Fruit fly (Drosophila melanogaster) whole organism, wandering third instar larva: ENCODE measurements around the gene Fign.

Experiments
- Abd-B ChIP-seq: fragments of >200 bp; optimal IDR thresholded peaks from 2 replicates; lab custom pipeline; 2017; ENCODE audit warnings: missing biosample characterization, missing genetic modification characterization
- CG9705 ChIP-seq: fragments of 200-800 bp; sonication (Bioruptor generic); optimal IDR thresholded peaks from 2 replicates; lab custom pipeline; 2018; ENCODE audit warnings: missing biosample characterization, mild to moderate bottlenecking, missing genetic modification characterization
- CrebA ChIP-seq: fragments of 200-800 bp; sonication (Bioruptor generic); optimal IDR thresholded peaks from 2 replicates; lab custom pipeline; 2016; ENCODE audit warnings: missing biosample characterization, mild to moderate bottlenecking, missing genetic modification characterization, borderline replicate concordance
- Dfd ChIP-seq: fragments of >200 bp; optimal IDR thresholded peaks from 2 replicates; lab custom pipeline; 2017; ENCODE audit warnings: missing biosample characterization, missing genetic modification characterization
- Dif ChIP-seq: fragments of 200-275, 200-300 bp; sonication (Bioruptor generic); optimal IDR thresholded peaks from 2 replicates; lab custom pipeline; 2018; ENCODE audit warnings: missing biosample characterization, missing genetic modification characterization; ENCODE audit not compliant: partially characterized antibody
- GATAd ChIP-seq: sonication (Bioruptor generic); optimal IDR thresholded peaks from 2 replicates; lab custom pipeline; 2016; ENCODE audit warnings: missing biosample characterization, missing genetic modification characterization
- HLH106 ChIP-seq: fragments of 200-800 bp; optimal IDR thresholded peaks from 3 replicates; lab custom pipeline; 2019; ENCODE audit warnings: missing biosample characterization, mild to moderate bottlenecking, missing genetic modification characterization, moderate library complexity
- Hnf4 ChIP-seq: fragments of 200-800 bp; sonication (Bioruptor generic); optimal IDR thresholded peaks from 2 replicates; lab custom pipeline; 2016; ENCODE audit warnings: missing biosample characterization, mild to moderate bottlenecking, missing genetic modification characterization
- Hr78 ChIP-seq: fragments of >200 bp; optimal IDR thresholded peaks from 2 replicates; lab custom pipeline; 2017; ENCODE audit warnings: missing biosample characterization, missing genetic modification characterization
- Jra ChIP-seq: sonication (Bioruptor generic); optimal IDR thresholded peaks from 2 replicates; lab custom pipeline; 2016; ENCODE audit warnings: missing biosample characterization, missing genetic modification characterization
- Mio ChIP-seq: sonication (Bioruptor generic); optimal IDR thresholded peaks from 2 replicates; lab custom pipeline; 2016; ENCODE audit warnings: missing biosample characterization, missing genetic modification characterization
- Myc ChIP-seq: fragments of >200 bp; optimal IDR thresholded peaks from 2 replicates; lab custom pipeline; 2017
- N ChIP-seq: fragments of >200 bp; optimal IDR thresholded peaks from 2 replicates; lab custom pipeline; 2018; ENCODE audit warnings: missing biosample characterization, missing external identifiers, missing genetic modification characterization
- OdsH ChIP-seq: fragments of 200-800 bp; sonication (Bioruptor generic); optimal IDR thresholded peaks from 2 replicates; lab custom pipeline; 2016; ENCODE audit warnings: missing biosample characterization, mild to moderate bottlenecking, missing genetic modification characterization
- Rel ChIP-seq, 2 experiments: fragments of 200-800 bp; sonication (Bioruptor generic) in 1 of 2; optimal IDR thresholded peaks; 2 replicates in 1 of 2; 3 replicates in 1 of 2; lab custom pipeline; 2016 to 2019; ENCODE audit warnings: mild to moderate bottlenecking in 2 of 2, missing biosample characterization in 2 of 2, missing genetic modification characterization in 2 of 2, moderate library complexity in 1 of 2
- Sp1 ChIP-seq: fragments of 200-800 bp; sonication (Bioruptor generic); optimal IDR thresholded peaks from 3 replicates; lab custom pipeline; 2019; ENCODE audit warnings: missing biosample characterization, mild to moderate bottlenecking, missing genetic modification characterization, moderate library complexity
- Vsx2 ChIP-seq: fragments of 200-300, 225-300 bp; sonication (Bioruptor generic); optimal IDR thresholded peaks from 2 replicates; lab custom pipeline; 2018; ENCODE audit warnings: missing biosample characterization, missing genetic modification characterization; ENCODE audit not compliant: partially characterized antibody
- brk ChIP-seq: fragments of 200-800 bp; sonication (Bioruptor generic); optimal IDR thresholded peaks from 2 replicates; lab custom pipeline; 2016; ENCODE audit warnings: missing biosample characterization, mild to moderate bottlenecking, missing genetic modification characterization
- dl ChIP-seq, 2 experiments: fragments of 175-275, 200-275 bp in 1 of 2; fragments of 200-275 bp in 1 of 2; sonication (Bioruptor generic); optimal IDR thresholded peaks; lab custom pipeline; 2018; ENCODE audit warnings: mild to moderate bottlenecking in 2 of 2, missing biosample characterization in 2 of 2, missing genetic modification characterization in 2 of 2, moderate library complexity in 2 of 2; ENCODE audit not compliant: partially characterized antibody in 2 of 2, insufficient read depth in 1 of 2
- dmrt93B ChIP-seq: fragments of 200-800 bp; sonication (Bioruptor generic); optimal IDR thresholded peaks from 2 replicates; lab custom pipeline; 2018; ENCODE audit warnings: missing biosample characterization, mild to moderate bottlenecking, missing genetic modification characterization
- dsf ChIP-seq: sonication (Bioruptor generic); optimal IDR thresholded peaks from 2 replicates; lab custom pipeline; 2016; ENCODE audit warnings: missing biosample characterization, missing genetic modification characterization, borderline replicate concordance
- ey ChIP-seq: fragments of 200-800 bp; sonication (Bioruptor generic); optimal IDR thresholded peaks from 2 replicates; lab custom pipeline; 2016; ENCODE audit warnings: missing biosample characterization, missing genetic modification characterization
- foxo ChIP-seq, 2 experiments: fragments of 200-800 bp; sonication (Bioruptor generic); optimal IDR thresholded peaks; 2 replicates in 1 of 2; 3 replicates in 1 of 2; lab custom pipeline; 2016 to 2017; ENCODE audit warnings: missing biosample characterization in 2 of 2, missing genetic modification characterization in 2 of 2
- fru ChIP-seq: fragments of 200-800 bp; sonication (Bioruptor generic); optimal IDR thresholded peaks from 3 replicates; lab custom pipeline; 2016; ENCODE audit warnings: missing biosample characterization, mild to moderate bottlenecking, missing genetic modification characterization
- h ChIP-seq: fragments of 200-800 bp; sonication (Bioruptor generic); optimal IDR thresholded peaks from 3 replicates; lab custom pipeline; 2016; ENCODE audit warnings: missing biosample characterization, mild to moderate bottlenecking, missing genetic modification characterization
- jim ChIP-seq: fragments of 175-275, 200-325 bp; sonication (Bioruptor generic); optimal IDR thresholded peaks from 2 replicates; lab custom pipeline; 2016; ENCODE audit warnings: missing biosample characterization, mild to moderate bottlenecking, missing genetic modification characterization
- lola ChIP-seq: fragments of >200 bp; optimal IDR thresholded peaks from 2 replicates; lab custom pipeline; 2017; ENCODE audit warnings: missing biosample characterization, missing genetic modification characterization
- pan ChIP-seq: fragments of >200 bp; optimal IDR thresholded peaks from 2 replicates; lab custom pipeline; 2017
- psq ChIP-seq: fragments of 200-800 bp; sonication (Bioruptor generic); optimal IDR thresholded peaks from 3 replicates; lab custom pipeline; 2017; ENCODE audit warnings: missing biosample characterization, mild to moderate bottlenecking, missing genetic modification characterization, moderate library complexity
- rgr ChIP-seq: fragments of 200-800 bp; sonication (Bioruptor generic); optimal IDR thresholded peaks from 3 replicates; lab custom pipeline; 2016; ENCODE audit warnings: missing biosample characterization, mild to moderate bottlenecking, missing genetic modification characterization
- sv ChIP-seq: fragments of 200-800 bp; sonication (Bioruptor generic); optimal IDR thresholded peaks from 3 replicates; lab custom pipeline; 2016; ENCODE audit warnings: missing biosample characterization, missing genetic modification characterization
- tai ChIP-seq: sonication (Bioruptor generic); optimal IDR thresholded peaks from 2 replicates; lab custom pipeline; 2016; ENCODE audit warnings: missing biosample characterization, missing genetic modification characterization
- usp ChIP-seq: fragments of >200 bp; optimal IDR thresholded peaks from 2 replicates; lab custom pipeline; 2017; ENCODE audit warnings: missing biosample characterization, missing genetic modification characterization
- woc ChIP-seq: sonication (Bioruptor generic); optimal IDR thresholded peaks from 2 replicates; lab custom pipeline; 2016; ENCODE audit warnings: missing biosample characterization, mild to moderate bottlenecking, missing genetic modification characterization

Fign gene

DNA sequence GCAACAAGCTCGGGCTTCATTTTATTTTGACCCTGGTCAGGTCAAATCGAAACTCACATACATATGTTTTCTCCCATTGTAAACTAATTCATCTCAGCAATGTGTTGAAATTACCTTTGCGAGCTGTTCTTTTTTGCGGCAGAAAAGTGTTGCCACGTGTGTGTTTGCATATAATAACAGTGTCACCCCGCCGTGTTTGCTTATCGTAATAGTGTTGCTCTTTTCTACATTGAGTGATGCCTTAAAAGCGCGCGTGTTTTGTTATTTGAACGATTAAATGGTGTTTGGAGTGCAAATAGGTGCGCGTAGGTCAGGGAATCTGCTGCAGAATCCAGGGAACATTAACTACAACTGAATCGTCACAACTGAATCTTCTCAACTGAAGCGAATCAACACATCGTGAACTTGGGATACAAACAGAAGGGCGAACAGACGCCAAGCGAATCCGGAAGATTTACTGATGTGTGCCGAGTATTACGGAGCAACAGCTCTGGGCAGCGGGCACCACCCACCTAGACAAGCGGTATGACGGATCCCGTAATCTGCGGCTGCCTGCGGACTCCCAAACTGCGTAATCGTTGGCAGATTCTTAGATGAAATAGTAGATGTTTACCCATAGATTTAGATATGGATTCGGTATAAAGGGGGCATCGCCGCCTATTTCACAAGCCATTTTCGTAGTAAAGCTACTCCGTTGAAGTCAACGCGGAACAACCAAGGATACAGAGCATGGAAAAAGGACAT lies 11.0 kb downstream of the Fign start, which contains the start of gene CG15406:
CG15406 (plus strand) TSS at position 694 of the 744 bp plus-strand sequence.
- TF ChIP-seq Vsx2 (GFP tag; lab: Kevin White, UChicago): no peak
- no peak for TF ChIP-seq pan

DNA sequence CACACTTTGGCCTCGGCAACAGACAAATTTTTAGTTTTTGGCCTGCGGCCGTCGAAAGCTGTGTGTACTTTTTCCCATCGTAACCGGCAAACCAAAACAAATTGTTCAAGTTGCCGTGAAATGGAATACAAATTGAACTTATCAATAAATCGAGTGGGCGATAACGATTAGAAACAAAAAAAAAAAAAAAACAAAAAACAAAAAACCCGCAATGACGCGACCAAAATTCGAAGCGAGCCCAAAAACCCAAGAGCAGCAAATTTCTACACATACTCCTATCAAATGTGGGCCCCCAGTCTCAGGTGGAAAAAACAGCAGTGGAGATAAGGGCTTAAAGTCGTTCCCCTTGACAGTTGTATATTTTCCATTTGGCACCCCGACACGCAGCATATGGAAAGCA lies 12.5 kb downstream of the Fign start:
- TF ChIP-seq CrebA (GFP tag; lab: Kevin White, UChicago) (peak; percentile 26), Rel (GFP tag; optimal IDR thresholded peaks at IDR 0.05; lab: Kevin White, UChicago) (no peak), Rel (tag; optimal IDR thresholded peaks at IDR 0.05; lab: Kevin White, UChicago) (peak; percentile 63), h (GFP tag; lab: Kevin White, UChicago) (peak; percentile 18), pan (no peak), OdsH (GFP tag; lab: Kevin White, UChicago) (no peak)

DNA sequence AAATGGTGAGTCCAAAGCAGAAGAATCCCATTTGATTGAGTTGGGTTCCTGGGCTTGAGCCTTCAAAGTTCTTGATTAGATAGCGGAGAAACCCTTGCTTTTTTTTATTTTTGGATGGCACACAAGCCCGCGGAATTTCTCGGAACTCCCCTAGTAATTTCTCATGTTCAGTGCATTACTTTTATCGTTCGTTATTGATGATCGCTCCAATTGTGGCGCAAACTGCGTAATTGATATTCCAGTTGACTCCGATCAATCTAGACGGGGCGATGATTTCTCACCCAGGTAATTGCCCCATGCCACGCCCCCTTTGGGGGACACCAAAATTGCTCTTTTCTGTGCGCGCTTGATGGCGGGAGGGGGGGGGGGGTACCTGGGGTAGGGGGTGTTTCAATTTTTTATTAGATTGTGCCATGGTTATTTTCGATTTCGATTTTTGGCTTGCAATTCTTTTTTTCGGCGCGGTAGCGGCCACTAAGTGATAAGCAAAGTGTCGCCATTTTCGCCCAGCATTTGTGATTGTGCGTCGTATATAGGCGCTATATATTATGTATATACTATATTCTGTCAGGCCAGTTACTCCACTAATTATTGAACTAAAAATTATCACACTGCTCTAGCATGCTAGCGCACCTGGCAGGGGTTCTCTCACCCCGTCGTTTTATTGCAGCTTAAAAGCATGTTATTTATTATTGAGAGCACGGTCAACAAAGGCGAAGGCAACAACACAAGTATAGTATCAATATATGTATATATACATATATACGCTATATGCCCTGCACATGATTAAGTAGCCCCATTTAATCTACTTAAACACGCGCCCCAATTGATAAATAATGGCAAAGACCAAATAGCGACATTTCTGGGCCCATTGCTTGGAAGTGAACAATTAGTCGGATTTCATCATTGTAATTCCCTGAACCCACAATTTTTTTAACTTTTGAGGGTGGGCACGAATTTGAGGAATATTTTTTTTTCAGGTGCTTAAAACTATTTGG lies 14.5 kb downstream of the Fign start:
- TF ChIP-seq OdsH (GFP tag; lab: Kevin White, UChicago) (peak; percentile 26), GATAd (GFP tag; lab: Kevin White, UChicago) (no peak), Hnf4 (GFP tag; lab: Kevin White, UChicago) (no peak), Rel (GFP tag; optimal IDR thresholded peaks at IDR 0.05; lab: Kevin White, UChicago) (no peak), Rel (tag; optimal IDR thresholded peaks at IDR 0.05; lab: Kevin White, UChicago) (peak; percentile 94), fru (GFP tag; lab: Kevin White, UChicago) (peak; percentile 16), CrebA (GFP tag; lab: Kevin White, UChicago) (peak; percentile 35)

DNA sequence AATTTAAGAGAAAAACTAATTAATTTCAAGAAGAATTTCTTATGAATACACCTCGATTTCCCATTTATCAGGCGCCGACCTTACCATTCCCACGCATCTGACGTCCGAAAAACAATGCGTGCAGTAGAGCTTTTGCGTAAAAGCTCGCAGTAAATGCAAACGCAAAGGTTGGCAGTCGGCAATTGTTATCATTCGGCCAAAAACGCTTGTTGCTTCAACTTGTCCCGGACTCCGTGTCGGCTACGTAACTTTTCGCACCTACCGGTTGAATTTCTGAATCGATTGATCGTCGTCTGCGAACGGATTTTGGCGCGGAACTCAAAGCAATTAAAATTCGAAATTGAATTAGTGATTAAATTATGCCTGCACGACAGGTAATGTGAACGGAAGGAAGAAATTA lies 15.8 kb downstream of the Fign start, which contains the start of gene CG3277:
CG3277 (plus strand) TSS at position 208 of the 400 bp plus-strand sequence.
- TF ChIP-seq rgr (no peak), Jra (GFP tag; lab: Kevin White, UChicago) (no peak), Abd-B (GFP tag; lab: Kevin White, UChicago) (no peak), OdsH (GFP tag; lab: Kevin White, UChicago) (no peak), brk (GFP tag; lab: Kevin White, UChicago) (no peak), fru (GFP tag; lab: Kevin White, UChicago) (peak; percentile 84), HLH106 (tag; lab: Kevin White, UChicago) (no peak), tai (GFP tag; lab: Kevin White, UChicago) (no peak)

DNA sequence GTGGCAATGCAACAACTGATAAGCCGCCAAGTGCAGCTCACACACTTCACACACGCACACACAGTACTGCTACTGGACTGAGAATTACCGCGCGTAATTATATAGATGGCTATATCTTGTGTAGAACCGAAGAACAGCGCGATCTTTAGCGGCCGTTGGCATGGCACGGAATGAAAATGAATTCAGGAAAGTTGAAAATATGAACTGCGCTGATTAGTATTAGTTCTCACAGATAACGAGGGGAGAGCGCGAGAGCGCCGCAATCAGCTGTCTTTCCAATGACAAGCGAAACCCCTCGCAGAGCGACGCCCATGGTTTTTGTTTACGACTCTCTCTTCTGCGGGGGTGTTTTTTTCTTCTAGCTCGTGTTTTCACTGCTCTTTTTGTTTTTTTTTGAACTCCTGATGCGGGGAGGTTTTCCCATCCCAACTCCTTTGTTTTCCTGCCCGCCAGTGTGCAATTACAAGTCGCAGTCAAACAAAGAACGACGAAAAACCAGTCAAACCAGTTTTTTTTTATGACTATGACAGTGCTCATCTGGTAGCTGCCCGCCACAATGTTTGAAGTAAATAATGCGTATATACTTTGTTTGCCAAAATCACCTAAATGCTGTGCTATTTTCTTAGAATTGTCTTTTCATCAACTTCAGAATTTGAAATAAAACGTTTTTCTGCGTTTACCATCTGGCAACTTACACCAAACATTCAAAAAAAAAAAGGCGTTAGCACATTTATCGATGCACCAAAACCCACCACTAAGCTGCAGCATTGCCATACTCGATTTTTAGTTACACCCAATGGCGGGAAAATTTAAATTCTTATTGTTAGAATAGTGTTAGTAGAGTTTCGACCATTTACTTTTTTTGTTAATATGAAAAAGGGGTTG lies 16.5 kb downstream of the Fign start, which contains the start of gene CG9663:
CG9663 (minus strand) TSS at position 173 of the 885 bp plus-strand sequence.
- no peak for TF ChIP-seq GATAd (GFP tag; lab: Kevin White, UChicago)
- no peak for TF ChIP-seq jim (GFP tag; lab: Kevin White, UChicago)
- TF ChIP-seq brk (GFP tag; lab: Kevin White, UChicago): no peak
- TF ChIP-seq Hr78: no peak
- no peak for TF ChIP-seq usp (GFP tag; lab: Kevin White, UChicago)
- TF ChIP-seq h (GFP tag; lab: Kevin White, UChicago): peak; percentile 80
- TF ChIP-seq Hnf4 (GFP tag; lab: Kevin White, UChicago): peak; percentile 61
- no peak for TF ChIP-seq Mio
- TF ChIP-seq Dfd (GFP tag; lab: Kevin White, UChicago): no peak
- TF ChIP-seq dmrt93B: no peak
- TF ChIP-seq psq (GFP tag; lab: Kevin White, UChicago): no peak
- TF ChIP-seq dsf: no peak
- no peak for TF ChIP-seq N (GFP tag; lab: Kevin White, UChicago)
- TF ChIP-seq tai (GFP tag; lab: Kevin White, UChicago): no peak
- TF ChIP-seq rgr: peak; percentile 80
- no peak for TF ChIP-seq Rel (GFP tag; optimal IDR thresholded peaks at IDR 0.05; lab: Kevin White, UChicago)
- peak; percentile 81 for TF ChIP-seq Rel (tag; optimal IDR thresholded peaks at IDR 0.05; lab: Kevin White, UChicago)
- TF ChIP-seq lola (GFP tag; lab: Kevin White, UChicago): no peak
- TF ChIP-seq Sp1: peak; percentile 57
- peak; percentile 55 for TF ChIP-seq Dif (GFP tag; lab: Kevin White, UChicago)
- TF ChIP-seq Myc (lab: Kevin White, UChicago): no peak
- TF ChIP-seq dl (GFP tag; optimal IDR thresholded peaks at IDR 0.05; lab: Kevin White, UChicago; ENCODE audit: insufficient read depth in 1 of 2, partially characterized antibody in 2 of 2): peak; percentile 42 to 58
- peak; percentile 0 for TF ChIP-seq sv (GFP tag; lab: Kevin White, UChicago)
- peak; percentile 34 for TF ChIP-seq woc (GFP tag; lab: Kevin White, UChicago)
- peak; percentile 37 for TF ChIP-seq Jra (GFP tag; lab: Kevin White, UChicago)
- peak in 1 of 2 experiments; percentile 66 for TF ChIP-seq foxo (GFP tag; optimal IDR thresholded peaks at IDR 0.05; lab: Kevin White, UChicago)
- no peak for TF ChIP-seq CG9705 (GFP tag; lab: Kevin White, UChicago)
- peak; percentile 43 for TF ChIP-seq ey (GFP tag; lab: Kevin White, UChicago)
